Fruit fly (Drosophila melanogaster) whole organism, wandering third instar larva: Measurements from ENCODE around the gene CG12170.

Experiments
- Abd-B ChIP-seq: fragments of >200 bp; optimal IDR thresholded peaks from 2 replicates; lab custom pipeline; 2017; ENCODE audit warnings: missing biosample characterization, missing genetic modification characterization
- CG32264 ChIP-seq: fragments of 200-800 bp; sonication (Bioruptor generic); optimal IDR thresholded peaks from 2 replicates; lab custom pipeline; 2016; ENCODE audit warnings: missing biosample characterization, missing genetic modification characterization
- CG9705 ChIP-seq: fragments of 200-800 bp; sonication (Bioruptor generic); optimal IDR thresholded peaks from 2 replicates; lab custom pipeline; 2018; ENCODE audit warnings: missing biosample characterization, mild to moderate bottlenecking, missing genetic modification characterization
- CrebA ChIP-seq: fragments of 200-800 bp; sonication (Bioruptor generic); optimal IDR thresholded peaks from 2 replicates; lab custom pipeline; 2016; ENCODE audit warnings: missing biosample characterization, mild to moderate bottlenecking, missing genetic modification characterization, borderline replicate concordance
- Dfd ChIP-seq: fragments of >200 bp; optimal IDR thresholded peaks from 2 replicates; lab custom pipeline; 2017; ENCODE audit warnings: missing biosample characterization, missing genetic modification characterization
- Dif ChIP-seq: fragments of 200-275, 200-300 bp; sonication (Bioruptor generic); optimal IDR thresholded peaks from 2 replicates; lab custom pipeline; 2018; ENCODE audit warnings: missing biosample characterization, missing genetic modification characterization; ENCODE audit not compliant: partially characterized antibody
- GATAd ChIP-seq: sonication (Bioruptor generic); optimal IDR thresholded peaks from 2 replicates; lab custom pipeline; 2016; ENCODE audit warnings: missing biosample characterization, missing genetic modification characterization
- HLH106 ChIP-seq: fragments of 200-800 bp; optimal IDR thresholded peaks from 3 replicates; lab custom pipeline; 2019; ENCODE audit warnings: missing biosample characterization, mild to moderate bottlenecking, missing genetic modification characterization, moderate library complexity
- Hnf4 ChIP-seq: fragments of 200-800 bp; sonication (Bioruptor generic); optimal IDR thresholded peaks from 2 replicates; lab custom pipeline; 2016; ENCODE audit warnings: missing biosample characterization, mild to moderate bottlenecking, missing genetic modification characterization
- Hr78 ChIP-seq: fragments of >200 bp; optimal IDR thresholded peaks from 2 replicates; lab custom pipeline; 2017; ENCODE audit warnings: missing biosample characterization, missing genetic modification characterization
- Hr83 ChIP-seq: fragments of 200-300 bp; sonication (Bioruptor generic); optimal IDR thresholded peaks from 2 replicates; lab custom pipeline; 2016; ENCODE audit warnings: missing biosample characterization, mild to moderate bottlenecking, missing genetic modification characterization, moderate library complexity; ENCODE audit not compliant: poor library complexity, severe bottlenecking
- Jra ChIP-seq: sonication (Bioruptor generic); optimal IDR thresholded peaks from 2 replicates; lab custom pipeline; 2016; ENCODE audit warnings: missing biosample characterization, missing genetic modification characterization
- Mio ChIP-seq: sonication (Bioruptor generic); optimal IDR thresholded peaks from 2 replicates; lab custom pipeline; 2016; ENCODE audit warnings: missing biosample characterization, missing genetic modification characterization
- Myc ChIP-seq: fragments of >200 bp; optimal IDR thresholded peaks from 2 replicates; lab custom pipeline; 2017
- N ChIP-seq: fragments of >200 bp; optimal IDR thresholded peaks from 2 replicates; lab custom pipeline; 2018; ENCODE audit warnings: missing biosample characterization, missing external identifiers, missing genetic modification characterization
- OdsH ChIP-seq: fragments of 200-800 bp; sonication (Bioruptor generic); optimal IDR thresholded peaks from 2 replicates; lab custom pipeline; 2016; ENCODE audit warnings: missing biosample characterization, mild to moderate bottlenecking, missing genetic modification characterization
- Rel ChIP-seq, 2 experiments: fragments of 200-800 bp; sonication (Bioruptor generic) in 1 of 2; optimal IDR thresholded peaks; 2 replicates in 1 of 2; 3 replicates in 1 of 2; lab custom pipeline; 2016 to 2019; ENCODE audit warnings: mild to moderate bottlenecking in 2 of 2, missing biosample characterization in 2 of 2, missing genetic modification characterization in 2 of 2, moderate library complexity in 1 of 2
- Sp1 ChIP-seq: fragments of 200-800 bp; sonication (Bioruptor generic); optimal IDR thresholded peaks from 3 replicates; lab custom pipeline; 2019; ENCODE audit warnings: missing biosample characterization, mild to moderate bottlenecking, missing genetic modification characterization, moderate library complexity
- Vsx2 ChIP-seq: fragments of 200-300, 225-300 bp; sonication (Bioruptor generic); optimal IDR thresholded peaks from 2 replicates; lab custom pipeline; 2018; ENCODE audit warnings: missing biosample characterization, missing genetic modification characterization; ENCODE audit not compliant: partially characterized antibody
- br ChIP-seq: fragments of 200-800 bp; sonication (Bioruptor generic); optimal IDR thresholded peaks from 2 replicates; lab custom pipeline; 2016; ENCODE audit warnings: missing biosample characterization, missing genetic modification characterization
- brk ChIP-seq: fragments of 200-800 bp; sonication (Bioruptor generic); optimal IDR thresholded peaks from 2 replicates; lab custom pipeline; 2016; ENCODE audit warnings: missing biosample characterization, mild to moderate bottlenecking, missing genetic modification characterization
- dl ChIP-seq, 2 experiments: fragments of 175-275, 200-275 bp in 1 of 2; fragments of 200-275 bp in 1 of 2; sonication (Bioruptor generic); optimal IDR thresholded peaks; lab custom pipeline; 2018; ENCODE audit warnings: mild to moderate bottlenecking in 2 of 2, missing biosample characterization in 2 of 2, missing genetic modification characterization in 2 of 2, moderate library complexity in 2 of 2; ENCODE audit not compliant: partially characterized antibody in 2 of 2, insufficient read depth in 1 of 2
- dmrt93B ChIP-seq: fragments of 200-800 bp; sonication (Bioruptor generic); optimal IDR thresholded peaks from 2 replicates; lab custom pipeline; 2018; ENCODE audit warnings: missing biosample characterization, mild to moderate bottlenecking, missing genetic modification characterization
- dsf ChIP-seq: sonication (Bioruptor generic); optimal IDR thresholded peaks from 2 replicates; lab custom pipeline; 2016; ENCODE audit warnings: missing biosample characterization, missing genetic modification characterization, borderline replicate concordance
- ey ChIP-seq: fragments of 200-800 bp; sonication (Bioruptor generic); optimal IDR thresholded peaks from 2 replicates; lab custom pipeline; 2016; ENCODE audit warnings: missing biosample characterization, missing genetic modification characterization
- foxo ChIP-seq, 2 experiments: fragments of 200-800 bp; sonication (Bioruptor generic); optimal IDR thresholded peaks; 2 replicates in 1 of 2; 3 replicates in 1 of 2; lab custom pipeline; 2016 to 2017; ENCODE audit warnings: missing biosample characterization in 2 of 2, missing genetic modification characterization in 2 of 2
- fru ChIP-seq: fragments of 200-800 bp; sonication (Bioruptor generic); optimal IDR thresholded peaks from 3 replicates; lab custom pipeline; 2016; ENCODE audit warnings: missing biosample characterization, mild to moderate bottlenecking, missing genetic modification characterization
- h ChIP-seq: fragments of 200-800 bp; sonication (Bioruptor generic); optimal IDR thresholded peaks from 3 replicates; lab custom pipeline; 2016; ENCODE audit warnings: missing biosample characterization, mild to moderate bottlenecking, missing genetic modification characterization
- jim ChIP-seq: fragments of 175-275, 200-325 bp; sonication (Bioruptor generic); optimal IDR thresholded peaks from 2 replicates; lab custom pipeline; 2016; ENCODE audit warnings: missing biosample characterization, mild to moderate bottlenecking, missing genetic modification characterization
- lola ChIP-seq: fragments of >200 bp; optimal IDR thresholded peaks from 2 replicates; lab custom pipeline; 2017; ENCODE audit warnings: missing biosample characterization, missing genetic modification characterization
- pan ChIP-seq: fragments of >200 bp; optimal IDR thresholded peaks from 2 replicates; lab custom pipeline; 2017
- psq ChIP-seq: fragments of 200-800 bp; sonication (Bioruptor generic); optimal IDR thresholded peaks from 3 replicates; lab custom pipeline; 2017; ENCODE audit warnings: missing biosample characterization, mild to moderate bottlenecking, missing genetic modification characterization, moderate library complexity
- rgr ChIP-seq: fragments of 200-800 bp; sonication (Bioruptor generic); optimal IDR thresholded peaks from 3 replicates; lab custom pipeline; 2016; ENCODE audit warnings: missing biosample characterization, mild to moderate bottlenecking, missing genetic modification characterization
- sage ChIP-seq: fragments of 200-800 bp; sonication (Bioruptor generic); optimal IDR thresholded peaks from 2 replicates; lab custom pipeline; 2016; ENCODE audit warnings: missing biosample characterization, mild to moderate bottlenecking, missing genetic modification characterization
- sv ChIP-seq: fragments of 200-800 bp; sonication (Bioruptor generic); optimal IDR thresholded peaks from 3 replicates; lab custom pipeline; 2016; ENCODE audit warnings: missing biosample characterization, missing genetic modification characterization
- tai ChIP-seq: sonication (Bioruptor generic); optimal IDR thresholded peaks from 2 replicates; lab custom pipeline; 2016; ENCODE audit warnings: missing biosample characterization, missing genetic modification characterization
- usp ChIP-seq: fragments of >200 bp; optimal IDR thresholded peaks from 2 replicates; lab custom pipeline; 2017; ENCODE audit warnings: missing biosample characterization, missing genetic modification characterization
- woc ChIP-seq: sonication (Bioruptor generic); optimal IDR thresholded peaks from 2 replicates; lab custom pipeline; 2016; ENCODE audit warnings: missing biosample characterization, mild to moderate bottlenecking, missing genetic modification characterization

CG12170 gene

DNA sequence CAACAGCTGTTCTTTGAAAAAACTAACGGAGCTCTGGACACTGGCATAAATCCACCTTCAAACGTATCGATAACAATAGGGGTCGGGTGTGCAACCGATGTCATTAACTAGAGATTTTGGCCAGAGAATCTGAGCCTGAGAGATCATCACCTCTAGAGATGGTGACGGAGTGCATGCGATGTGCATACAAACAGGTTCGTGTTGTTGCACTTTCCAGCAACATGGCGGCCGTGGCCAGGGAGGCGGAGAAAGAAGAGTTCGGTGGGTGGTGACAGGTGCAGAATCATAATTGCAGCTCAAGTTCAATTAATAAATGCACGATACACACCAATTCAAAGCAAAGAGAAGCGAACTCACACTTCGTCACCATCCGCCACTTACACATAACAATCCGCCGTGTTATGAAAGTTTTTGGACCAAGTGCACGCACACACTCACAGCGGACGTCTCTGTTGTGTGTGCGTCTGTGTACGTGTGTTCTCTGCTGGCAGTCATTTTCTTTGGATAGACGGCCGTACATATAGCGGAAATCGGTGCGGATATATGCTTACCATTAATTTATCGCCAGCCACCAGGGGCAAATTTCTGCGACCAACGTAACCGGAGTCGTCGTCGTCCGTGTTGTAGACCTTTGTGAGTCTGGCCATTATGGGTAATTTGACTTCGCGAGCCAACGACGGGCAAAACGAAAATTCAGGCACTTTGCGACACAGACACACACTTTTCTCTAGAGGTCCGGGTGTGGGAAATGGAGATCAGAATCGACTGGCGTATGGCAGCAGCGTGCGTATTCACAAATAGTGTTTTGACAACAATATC is 22.2 kb downstream of the CG12170 start:
- TF ChIP-seq tai (no peak), Hr83 (GFP tag; lab: Kevin White, UChicago) (peak; percentile 36), Hr78 (GFP tag; lab: Kevin White, UChicago) (no peak), Dfd (GFP tag; lab: Kevin White, UChicago) (no peak), CG9705 (GFP tag; lab: Kevin White, UChicago) (no peak), pan (lab: Kevin White, UChicago) (no peak), GATAd (no peak), dmrt93B (GFP tag; lab: Kevin White, UChicago) (no peak), OdsH (GFP tag; lab: Kevin White, UChicago) (peak; percentile 5), lola (GFP tag; lab: Kevin White, UChicago) (no peak), CG32264 (GFP tag; lab: Kevin White, UChicago) (no peak), HLH106 (tag; lab: Kevin White, UChicago) (no peak), Vsx2 (GFP tag; lab: Kevin White, UChicago) (no peak), foxo (GFP tag; optimal IDR thresholded peaks at IDR 0.05; lab: Kevin White, UChicago) (peak in 1 of 2 experiments; percentile 20), ey (GFP tag; lab: Kevin White, UChicago) (no peak), Hnf4 (GFP tag; lab: Kevin White, UChicago) (peak; percentile 15), usp (GFP tag; lab: Kevin White, UChicago) (no peak), sv (GFP tag; lab: Kevin White, UChicago) (no peak), CrebA (GFP tag; lab: Kevin White, UChicago) (no peak), N (GFP tag; lab: Kevin White, UChicago) (no peak), br (no peak), dsf (no peak), h (peak; percentile 39), jim (no peak), Myc (lab: Kevin White, UChicago) (no peak), brk (GFP tag; lab: Kevin White, UChicago) (no peak), Abd-B (GFP tag; lab: Kevin White, UChicago) (no peak), Sp1 (GFP tag; lab: Kevin White, UChicago) (no peak), Dif (GFP tag; lab: Kevin White, UChicago) (no peak), Mio (no peak), woc (GFP tag; lab: Kevin White, UChicago) (no peak), rgr (GFP tag; lab: Kevin White, UChicago) (peak; percentile 2), psq (GFP tag; lab: Kevin White, UChicago) (peak; percentile 3), dl (GFP tag; optimal IDR thresholded peaks at IDR 0.05; lab: Kevin White, UChicago; ENCODE audit: insufficient read depth in 1 of 2, partially characterized antibody in 2 of 2) (no peak), fru (peak; percentile 29), sage (GFP tag; lab: Kevin White, UChicago) (no peak), Jra (GFP tag; lab: Kevin White, UChicago) (no peak), Rel (GFP tag; optimal IDR thresholded peaks at IDR 0.05; lab: Kevin White, UChicago) (no peak), Rel (tag; optimal IDR thresholded peaks at IDR 0.05; lab: Kevin White, UChicago) (no peak)

dm6 chr3R:5659829-5660197 is 22.8 kb downstream of the CG12170 start, which contains the start of gene CG2182:
TSS of gene CG2182 (minus strand) at chr3R:5659912.
- TF ChIP-seq Hnf4 (GFP tag; lab: Kevin White, UChicago) (peak; percentile 10), Sp1 (GFP tag; lab: Kevin White, UChicago) (no peak), foxo (GFP tag; optimal IDR thresholded peaks at IDR 0.05; lab: Kevin White, UChicago) (no peak), Jra (GFP tag; lab: Kevin White, UChicago) (peak; percentile 6), rgr (GFP tag; lab: Kevin White, UChicago) (no peak), Hr83 (GFP tag; lab: Kevin White, UChicago) (peak; percentile 36)
- TF ChIP-seq, all 38 proteins: peak for 3
